Worm (Caenorhabditis elegans): ENCODE results near the gene frpr-5.

frpr-5 gene

ce11 chrV:13536058-13536579 is at the start of gene frpr-5:
Gene frpr-5, minus strand, starts transcription at chrV:13536108.
- no peak for TF ChIP-seq unc-62 (GFP tag; optimal IDR thresholded peaks at IDR 0.05)

ce11 chrV:13584484-13584883 is 48.6 kb upstream of the frpr-5 start, which contains the start of gene F53F4.1:
Gene F53F4.1, plus strand, starts transcription at chrV:13584784.
- TF ChIP-seq unc-62 (GFP tag; optimal IDR thresholded peaks at IDR 0.05): no peak

- TF ChIP-seq unc-62 (GFP tag; optimal IDR thresholded peaks at IDR 0.05): no peak
Observed at ce11 chrV:13580696-13581095, 44.8 kb upstream of the frpr-5 start, which contains the start of gene C50B8.5. Gene C50B8.5, plus strand, starts transcription at chrV:13580968.

- no peak for TF ChIP-seq unc-62 (GFP tag; optimal IDR thresholded peaks at IDR 0.05)
Observed at ce11 chrV:13578637-13579036, 42.7 kb upstream of the frpr-5 start, which contains the start of gene C50B8.6. Gene C50B8.6, plus strand, starts transcription at chrV:13578972.

ce11 chrV:13577463-13577862 is 41.6 kb upstream of the frpr-5 start:
- no peak for TF ChIP-seq unc-62 (GFP tag; optimal IDR thresholded peaks at IDR 0.05)

- TF ChIP-seq unc-62 (GFP tag; optimal IDR thresholded peaks at IDR 0.05): no peak
Observed at ce11 chrV:13576828-13577227, 40.9 kb upstream of the frpr-5 start.

ce11 chrV:13575866-13576265 is 40.0 kb upstream of the frpr-5 start:
- TF ChIP-seq unc-62 (GFP tag; optimal IDR thresholded peaks at IDR 0.05): no peak

- no peak for TF ChIP-seq unc-62 (GFP tag; optimal IDR thresholded peaks at IDR 0.05)
Observed at ce11 chrV:13571714-13572258, 35.9 kb upstream of the frpr-5 start, which contains the start of gene C50B8.4. Gene C50B8.4, plus strand, starts transcription at chrV:13572012.

- TF ChIP-seq unc-62 (GFP tag; optimal IDR thresholded peaks at IDR 0.05): no peak
Observed at ce11 chrV:13568533-13568932, 32.6 kb upstream of the frpr-5 start, which contains the start of the genes nuaf-1 and bir-2. Gene nuaf-1, minus strand, starts transcription at chrV:13568630. Gene bir-2, plus strand, starts transcription at chrV:13568850.

ce11 chrV:13566967-13567366 is 31.1 kb upstream of the frpr-5 start:
- TF ChIP-seq unc-62 (GFP tag; optimal IDR thresholded peaks at IDR 0.05): no peak

- no peak for TF ChIP-seq unc-62 (GFP tag; optimal IDR thresholded peaks at IDR 0.05)
Observed at ce11 chrV:13565781-13566180, 29.9 kb upstream of the frpr-5 start, which contains the start of gene slrp-1. Gene slrp-1, plus strand, starts transcription at chrV:13565863.

ce11 chrV:13565197-13565596 is 29.3 kb upstream of the frpr-5 start:
- no peak for TF ChIP-seq unc-62 (GFP tag; optimal IDR thresholded peaks at IDR 0.05)

ce11 chrV:13563841-13564240 is 27.9 kb upstream of the frpr-5 start, which contains the start of gene grl-17:
Gene grl-17, minus strand, starts transcription at chrV:13563941.
- no peak for TF ChIP-seq unc-62 (GFP tag; optimal IDR thresholded peaks at IDR 0.05)

- TF ChIP-seq unc-62 (GFP tag; optimal IDR thresholded peaks at IDR 0.05): no peak
Observed at ce11 chrV:13562748-13563147, 26.8 kb upstream of the frpr-5 start.

- TF ChIP-seq unc-62 (GFP tag; optimal IDR thresholded peaks at IDR 0.05): no peak
Observed at ce11 chrV:13559978-13560377, 24.1 kb upstream of the frpr-5 start, which contains the start of gene C56A3.8. Gene C56A3.8, plus strand, starts transcription at chrV:13560278.

ce11 chrV:13556746-13557145 is 20.8 kb upstream of the frpr-5 start, which contains the start of gene cav-2:
Gene cav-2, plus strand, starts transcription at chrV:13557104.
- no peak for TF ChIP-seq unc-62 (GFP tag; optimal IDR thresholded peaks at IDR 0.05)

- TF ChIP-seq unc-62 (GFP tag; optimal IDR thresholded peaks at IDR 0.05): no peak
Observed at ce11 chrV:13556297-13556696, 20.4 kb upstream of the frpr-5 start, which contains the start of gene C56A3.6. Gene C56A3.6, minus strand, starts transcription at chrV:13556397.

All from whole organism, dauer.